Fruit fly (Drosophila melanogaster) whole organism: ENCODE data around the gene CG14210.

ENCODE experiments used
- CG8478 ChIP-seq: fragments of >200 bp; optimal IDR thresholded peaks from 2 replicates; lab custom pipeline; 2018; ENCODE audit warnings: inconsistent platforms
- pan ChIP-seq: fragments of >200 bp; optimal IDR thresholded peaks from 2 replicates; lab custom pipeline; 2017

dm6 chrX:19598503-19598902, 17.5 kb upstream of the CG14210 start:
- no peak for TF ChIP-seq CG8478 (lab: Kevin White, UChicago)
- no peak for TF ChIP-seq pan
